Fruit fly (Drosophila melanogaster): ENCODE data around the gene Prp6.
A peak's percentile ranks its signal among the peaks of the same experiment; 100 is the strongest.

Prp6 gene

DNA sequence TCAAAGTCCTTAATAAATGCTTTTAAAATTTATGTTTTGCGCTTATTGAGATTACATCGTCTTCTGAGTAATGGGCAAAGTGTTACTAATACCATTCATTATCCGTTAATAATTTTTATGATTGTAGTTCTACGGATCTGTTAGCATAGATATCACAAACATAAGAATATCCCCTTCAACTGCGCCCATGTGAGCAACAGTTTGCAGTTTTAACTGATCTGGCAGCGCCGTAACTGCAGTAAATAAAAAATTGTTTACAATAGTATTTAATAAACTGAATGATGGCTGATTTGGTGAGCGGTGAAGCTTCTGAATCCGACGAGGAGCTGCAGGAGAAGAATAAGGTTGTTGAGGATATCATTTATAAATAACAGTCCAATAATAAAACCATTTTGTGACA lies 35.1 kb upstream of the Prp6 start, which contains the start of gene Blos3 (continued):
- TF ChIP-seq Smox (GFP tag; optimal IDR thresholded peaks at IDR 0.05) (no peak), Sox14 (GFP tag; optimal IDR thresholded peaks at IDR 0.05) (peak; percentile 58), Eip93F (GFP tag; optimal IDR thresholded peaks at IDR 0.05) (peak; percentile 16), CG16779 (tag; optimal IDR thresholded peaks at IDR 0.05) (no peak), salr (GFP tag; optimal IDR thresholded peaks at IDR 0.05) (no peak), Met (GFP tag; optimal IDR thresholded peaks at IDR 0.05) (no peak), Eip78C (GFP tag) (peak; percentile 91), cyc (GFP tag; optimal IDR thresholded peaks at IDR 0.05) (peak; percentile 63), pdm3 (GFP tag; optimal IDR thresholded peaks at IDR 0.05) (no peak), Lpt (GFP tag; optimal IDR thresholded peaks at IDR 0.05) (no peak), Hr4 (GFP tag; optimal IDR thresholded peaks at IDR 0.05) (no peak), Sox102F (GFP tag; optimal IDR thresholded peaks at IDR 0.05) (no peak), Eip75B (GFP tag; optimal IDR thresholded peaks at IDR 0.05) (no peak), CG4318 (GFP tag; optimal IDR thresholded peaks at IDR 0.05) (no peak), CG3919 (GFP tag; optimal IDR thresholded peaks at IDR 0.05) (no peak), CG6808 (GFP tag; optimal IDR thresholded peaks at IDR 0.05) (no peak), dsx (GFP tag; optimal IDR thresholded peaks at IDR 0.05; ENCODE audit: poor library complexity, severe bottlenecking) (no peak), Sox15 (GFP tag; optimal IDR thresholded peaks at IDR 0.05) (peak; percentile 40), CG1621 (tag; optimal IDR thresholded peaks at IDR 0.05) (peak; percentile 43), dac (GFP tag; optimal IDR thresholded peaks at IDR 0.05) (no peak), ss (GFP tag; optimal IDR thresholded peaks at IDR 0.05) (no peak), CG32006 (GFP tag; optimal IDR thresholded peaks at IDR 0.05) (no peak), CG11902 (GFP tag; optimal IDR thresholded peaks at IDR 0.05) (peak; percentile 41), CG9139 (GFP tag; optimal IDR thresholded peaks at IDR 0.05) (no peak), CG6854 (GFP tag; optimal IDR thresholded peaks at IDR 0.05) (no peak), net (GFP tag; optimal IDR thresholded peaks at IDR 0.05) (no peak), topi (GFP tag; optimal IDR thresholded peaks at IDR 0.05) (no peak), Ets21C (GFP tag; optimal IDR thresholded peaks at IDR 0.05) (no peak), CG31627 (GFP tag; optimal IDR thresholded peaks at IDR 0.05) (peak; percentile 77)

DNA sequence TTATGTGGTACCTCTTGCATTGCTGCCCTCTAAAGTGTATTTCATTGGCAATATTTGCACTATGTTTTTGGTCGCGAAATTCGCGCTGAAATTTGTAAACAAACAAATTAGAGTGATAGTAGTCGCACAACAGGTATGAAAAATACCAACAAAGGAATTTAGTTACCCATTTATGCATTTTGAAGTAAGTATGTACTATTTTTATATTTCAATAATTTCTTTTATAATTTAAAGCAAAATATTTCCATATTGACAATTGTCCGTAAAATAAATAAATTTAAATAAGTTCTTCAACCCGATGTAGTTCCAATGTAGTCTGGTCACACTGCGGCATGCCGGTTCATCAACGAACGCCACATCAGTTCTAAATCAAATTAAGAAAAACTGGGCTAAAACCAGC lies 32.7 kb upstream of the Prp6 start, which contains the start of the genes Rad9 and Uggt:
Gene Rad9 (minus strand): TSS at position 114 of the 400 bp plus-strand sequence.
Gene Uggt (plus strand): TSS at position 308 of the 400 bp plus-strand sequence.
- TF ChIP-seq fkh (GFP tag; optimal IDR thresholded peaks at IDR 0.05) (peak; percentile 82), CG6854 (GFP tag; optimal IDR thresholded peaks at IDR 0.05) (no peak), CG10631 (GFP tag; optimal IDR thresholded peaks at IDR 0.05) (peak; percentile 20), Eip93F (GFP tag; optimal IDR thresholded peaks at IDR 0.05) (no peak)

DNA sequence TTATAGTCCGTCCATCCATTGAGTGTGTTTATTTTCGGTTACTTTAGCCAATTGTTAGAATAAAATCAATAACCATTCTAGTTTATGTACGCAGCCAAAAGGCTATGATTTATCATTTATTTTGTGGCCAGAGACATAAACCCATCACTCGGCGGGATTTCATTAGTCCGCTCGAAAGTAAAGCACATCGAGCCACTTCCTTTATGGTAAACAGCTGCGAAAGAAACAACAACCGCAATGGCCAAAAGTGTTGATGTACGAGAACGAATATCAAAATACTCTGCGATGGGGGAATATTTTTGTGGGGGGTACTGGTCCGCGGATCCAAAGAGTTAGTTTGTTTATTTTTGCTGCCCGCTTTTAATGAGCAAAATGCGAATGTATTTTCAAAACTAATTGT lies 23.6 kb upstream of the Prp6 start:
- no peak for TF ChIP-seq OdsH (GFP tag; optimal IDR thresholded peaks at IDR 0.05)
- no peak for TF ChIP-seq fd59A (GFP tag; optimal IDR thresholded peaks at IDR 0.05)
- TF ChIP-seq Eip78C (GFP tag) = no peak
- TF ChIP-seq CG31627 (GFP tag; optimal IDR thresholded peaks at IDR 0.05) = no peak
- TF ChIP-seq CG10669 (GFP tag; optimal IDR thresholded peaks at IDR 0.05) = no peak

DNA sequence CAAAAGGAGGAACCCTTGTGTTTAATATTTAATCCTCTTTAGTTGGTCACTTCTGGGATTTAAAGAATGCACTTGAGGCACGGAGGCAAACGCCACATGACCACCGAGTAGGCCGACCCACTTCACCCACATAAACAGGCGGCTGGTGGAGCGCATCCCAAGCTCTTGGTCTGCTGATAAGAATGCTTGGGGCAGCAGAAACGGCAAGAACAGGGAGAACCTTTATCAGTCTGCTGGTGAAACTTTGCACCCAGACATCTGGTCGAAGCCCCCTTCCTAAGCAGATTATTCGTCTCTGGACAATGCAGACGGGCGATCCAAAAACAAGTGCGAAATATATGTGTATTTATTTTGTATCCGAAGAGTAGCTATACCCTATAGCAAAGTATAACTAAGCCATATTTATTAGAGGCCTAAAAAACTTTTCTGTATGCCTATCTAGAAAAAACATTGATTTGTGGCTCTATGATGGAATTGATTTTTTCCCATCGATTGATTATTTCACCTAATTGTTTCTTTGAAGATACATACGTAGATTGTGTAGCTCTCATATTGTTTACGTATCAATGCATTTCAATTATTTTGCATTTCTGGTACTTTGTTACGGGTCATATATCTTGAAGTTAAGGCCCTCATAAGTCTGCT lies 15.8 kb upstream of the Prp6 start:
- TF ChIP-seq esn (GFP tag; optimal IDR thresholded peaks at IDR 0.05) = peak; percentile 35
- peak; percentile 19 for TF ChIP-seq pdm3 (GFP tag; optimal IDR thresholded peaks at IDR 0.05)
- peak; percentile 16; the same call in 1 of the 2 replicates for TF ChIP-seq CG11294 (GFP tag; IDR thresholded peaks at IDR 0.05)
- TF ChIP-seq Sox102F (GFP tag; optimal IDR thresholded peaks at IDR 0.05) = peak; percentile 10
- no peak for TF ChIP-seq fd59A (GFP tag; optimal IDR thresholded peaks at IDR 0.05)
- TF ChIP-seq Smox (GFP tag; optimal IDR thresholded peaks at IDR 0.05) = peak; percentile 5
- peak; percentile 10 for TF ChIP-seq Sox14 (GFP tag; optimal IDR thresholded peaks at IDR 0.05)
- TF ChIP-seq Sox15 (GFP tag; optimal IDR thresholded peaks at IDR 0.05) = no peak
- TF ChIP-seq CG15336 (GFP tag; IDR thresholded peaks at IDR 0.05) = peak; percentile 31; the same call in 1 of the 2 replicates
- no peak for TF ChIP-seq dsx (GFP tag; optimal IDR thresholded peaks at IDR 0.05; ENCODE audit: poor library complexity, severe bottlenecking)
- TF ChIP-seq CG11762 (GFP tag; optimal IDR thresholded peaks at IDR 0.05; ENCODE audit: insufficient read depth) = no peak
- TF ChIP-seq acj6 (GFP tag; optimal IDR thresholded peaks at IDR 0.05) = peak; percentile 10
- no peak for TF ChIP-seq Blimp-1 (GFP tag; optimal IDR thresholded peaks at IDR 0.05)
- TF ChIP-seq CG4318 (GFP tag; optimal IDR thresholded peaks at IDR 0.05) = no peak
- TF ChIP-seq CG1621 (tag; optimal IDR thresholded peaks at IDR 0.05) = no peak
- TF ChIP-seq CG8319 (GFP tag; optimal IDR thresholded peaks at IDR 0.05) = no peak
- no peak for TF ChIP-seq Eip75B (GFP tag; optimal IDR thresholded peaks at IDR 0.05)
- TF ChIP-seq dac (GFP tag; optimal IDR thresholded peaks at IDR 0.05) = no peak
- peak; percentile 80 for TF ChIP-seq Eip78C (GFP tag)
- TF ChIP-seq CG9139 (GFP tag; optimal IDR thresholded peaks at IDR 0.05) = peak; percentile 70
- TF ChIP-seq Lpt (GFP tag; optimal IDR thresholded peaks at IDR 0.05) = peak; percentile 16
- peak; percentile 25 for TF ChIP-seq OdsH (GFP tag; optimal IDR thresholded peaks at IDR 0.05)
- peak; percentile 71 for TF ChIP-seq CG6808 (GFP tag; optimal IDR thresholded peaks at IDR 0.05)
- peak; percentile 29; the same call in 1 of the 3 replicates for TF ChIP-seq CG6163 (GFP tag; IDR thresholded peaks at IDR 0.05)
- no peak for TF ChIP-seq CG11902 (GFP tag; optimal IDR thresholded peaks at IDR 0.05)

All from whole organism, prepupa.